Worm (Caenorhabditis elegans) whole organism, mixed stage, embryonic: ENCODE results near the gene set-17.

Source experiments
- M03D4.4 ChIP-seq: sonication (generic microtip); optimal IDR thresholded peaks from 2 replicates; lab custom pipeline; 2017; ENCODE audit warnings: mild to moderate bottlenecking, missing genetic modification characterization, missing compliant biosample characterization
- bed-3 ChIP-seq: fragments of 200-800 bp; sonication (Bioruptor generic); optimal IDR thresholded peaks from 3 replicates; lab custom pipeline; 2018; ENCODE audit warnings: mild to moderate bottlenecking, missing genetic modification characterization, moderate library complexity, missing compliant biosample characterization
- blmp-1 ChIP-seq: fragments of 150-350 bp; optimal IDR thresholded peaks from 2 replicates; lab custom pipeline; 2014; ENCODE audit warnings: missing biosample characterization, missing genetic modification characterization
- ceh-39 ChIP-seq: fragments of 150-350 bp; optimal IDR thresholded peaks from 2 replicates; lab custom pipeline; 2014; ENCODE audit warnings: missing biosample characterization, missing genetic modification characterization
- ceh-43 ChIP-seq: fragments of 200-800 bp; sonication (Bioruptor generic); optimal IDR thresholded peaks from 2 replicates; lab custom pipeline; 2018; ENCODE audit warnings: mild to moderate bottlenecking, missing genetic modification characterization, moderate library complexity, missing compliant biosample characterization
- ceh-83 ChIP-seq: fragments of 200-800 bp; sonication (Bioruptor generic); optimal IDR thresholded peaks from 2 replicates; lab custom pipeline; 2018; ENCODE audit warnings: mild to moderate bottlenecking, missing genetic modification characterization, missing compliant biosample characterization
- ces-1 ChIP-seq: fragments of 150-350 bp; optimal IDR thresholded peaks from 2 replicates; lab custom pipeline; 2014; ENCODE audit warnings: missing biosample characterization, missing genetic modification reagents, missing genetic modification characterization
- cnd-1 ChIP-seq: fragments of 200-800 bp; sonication (Bioruptor generic); optimal IDR thresholded peaks from 2 replicates; lab custom pipeline; 2018; ENCODE audit warnings: mild to moderate bottlenecking, missing genetic modification characterization, missing compliant biosample characterization
- elt-1 ChIP-seq: sonication (generic microtip); optimal IDR thresholded peaks from 2 replicates; lab custom pipeline; 2017; ENCODE audit warnings: missing genetic modification characterization, mild to moderate bottlenecking, missing compliant biosample characterization, antibody characterized with exemption, moderate library complexity, borderline replicate concordance; ENCODE audit not compliant: insufficient read depth
- elt-3 ChIP-seq: fragments of 150-350 bp; optimal IDR thresholded peaks from 2 replicates; lab custom pipeline; 2014; ENCODE audit warnings: missing biosample characterization, missing genetic modification characterization
- flh-1 ChIP-seq: fragments of 200-800 bp; sonication (Bioruptor generic); optimal IDR thresholded peaks from 2 replicates; lab custom pipeline; 2018; ENCODE audit warnings: mild to moderate bottlenecking, missing genetic modification characterization, moderate library complexity, missing compliant biosample characterization
- ham-2 ChIP-seq: fragments of 200-800 bp; sonication (Bioruptor generic); optimal IDR thresholded peaks from 2 replicates; lab custom pipeline; 2018; ENCODE audit warnings: mild to moderate bottlenecking, missing genetic modification characterization, missing compliant biosample characterization
- lin-13 ChIP-seq: fragments of 150-350 bp; optimal IDR thresholded peaks from 2 replicates; lab custom pipeline; 2014; ENCODE audit warnings: missing biosample characterization, missing genetic modification characterization
- lin-32 ChIP-seq: fragments of 200-800 bp; sonication (Bioruptor generic); optimal IDR thresholded peaks from 2 replicates; lab custom pipeline; 2018; ENCODE audit warnings: mild to moderate bottlenecking, missing genetic modification characterization, missing compliant biosample characterization
- lsy-2 ChIP-seq: fragments of 150-350 bp; optimal IDR thresholded peaks from 2 replicates; lab custom pipeline; 2014; ENCODE audit warnings: missing biosample characterization, missing genetic modification characterization
- mab-5 ChIP-seq: fragments of 150-350 bp; optimal IDR thresholded peaks from 2 replicates; lab custom pipeline; 2014; ENCODE audit warnings: missing biosample characterization, missing genetic modification characterization
- mep-1 ChIP-seq: fragments of 150-350 bp; optimal IDR thresholded peaks from 2 replicates; lab custom pipeline; 2017; ENCODE audit warnings: missing biosample characterization, missing genetic modification reagents, missing genetic modification characterization, inconsistent platforms
- mls-2 ChIP-seq: sonication (generic microtip); optimal IDR thresholded peaks from 2 replicates; lab custom pipeline; 2016; ENCODE audit warnings: mild to moderate bottlenecking, missing genetic modification characterization, moderate library complexity, missing compliant biosample characterization
- nhr-12 ChIP-seq: fragments of 150-350 bp; optimal IDR thresholded peaks from 2 replicates; lab custom pipeline; 2014; ENCODE audit warnings: missing biosample characterization, missing genetic modification characterization
- nhr-2 ChIP-seq: fragments of 150-350 bp; optimal IDR thresholded peaks from 2 replicates; lab custom pipeline; 2014; ENCODE audit warnings: missing biosample characterization, missing genetic modification characterization
- nhr-237 ChIP-seq: fragments of 150-350 bp; optimal IDR thresholded peaks from 2 replicates; lab custom pipeline; 2014; ENCODE audit warnings: missing biosample characterization, missing genetic modification characterization
- nhr-28 ChIP-seq: fragments of 150-350 bp; optimal IDR thresholded peaks from 2 replicates; lab custom pipeline; 2014; ENCODE audit warnings: missing biosample characterization, missing genetic modification characterization
- nhr-76 ChIP-seq: sonication (generic microtip); optimal IDR thresholded peaks from 2 replicates; lab custom pipeline; 2017; ENCODE audit warnings: missing biosample characterization, missing genetic modification characterization
- pha-4 ChIP-seq: fragments of 150-350 bp; optimal IDR thresholded peaks from 2 replicates; lab custom pipeline; 2018; ENCODE audit warnings: missing biosample characterization, missing genetic modification reagents, missing genetic modification characterization
- sem-2 ChIP-seq: fragments of 200-800 bp; sonication (Bioruptor generic); optimal IDR thresholded peaks from 2 replicates; lab custom pipeline; 2018; ENCODE audit warnings: mild to moderate bottlenecking, missing genetic modification characterization, missing compliant biosample characterization
- snpc-4 ChIP-seq: fragments of 150-350 bp; optimal IDR thresholded peaks from 2 replicates; lab custom pipeline; 2014; ENCODE audit warnings: missing biosample characterization, missing genetic modification characterization
- sptf-1 ChIP-seq: sonication (generic microtip); optimal IDR thresholded peaks from 2 replicates; lab custom pipeline; 2017; ENCODE audit warnings: mild to moderate bottlenecking, missing genetic modification characterization, moderate library complexity, missing compliant biosample characterization
- tbx-8 ChIP-seq: fragments of 200-800 bp; sonication (Bioruptor generic); optimal IDR thresholded peaks from 2 replicates; lab custom pipeline; 2018; ENCODE audit warnings: mild to moderate bottlenecking, missing genetic modification characterization, moderate library complexity, missing compliant biosample characterization
- unc-120 ChIP-seq: sonication (generic microtip); optimal IDR thresholded peaks from 2 replicates; lab custom pipeline; 2017; ENCODE audit warnings: missing genetic modification characterization, missing compliant biosample characterization; ENCODE audit not compliant: poor library complexity, severe bottlenecking
- unc-39 ChIP-seq: fragments of 150-350 bp; optimal IDR thresholded peaks from 2 replicates; lab custom pipeline; 2014; ENCODE audit warnings: missing biosample characterization, missing genetic modification characterization
- unc-62 ChIP-seq: fragments of 150-350 bp; optimal IDR thresholded peaks from 2 replicates; lab custom pipeline; 2014; ENCODE audit warnings: missing biosample characterization, missing genetic modification reagents, missing genetic modification characterization
- zip-8 ChIP-seq: fragments of 150-350 bp; optimal IDR thresholded peaks from 2 replicates; lab custom pipeline; 2014; ENCODE audit warnings: missing biosample characterization, missing genetic modification characterization
- ztf-11 ChIP-seq: fragments of 150-350 bp; optimal IDR thresholded peaks from 2 replicates; lab custom pipeline; 2014; ENCODE audit warnings: missing biosample characterization, missing genetic modification characterization

set-17 gene

ce11 chrII:8927253-8927791 lies 13.0 kb downstream of the set-17 start, which contains the start of gene cct-2:
TSS of gene cct-2 (plus strand) at chrII:8927741.
- TF ChIP-seq M03D4.4 (tag; lab: Kevin White, UChicago) (no peak), mep-1 (tag; lab: Kevin White, UChicago) (peak; percentile 22), nhr-28 (tag; lab: Kevin White, UChicago) (no peak), nhr-76 (tag; lab: Kevin White, UChicago) (no peak), ceh-83 (GFP tag; lab: Kevin White, UChicago) (no peak), ztf-11 (tag; lab: Kevin White, UChicago) (no peak), blmp-1 (tag; lab: Kevin White, UChicago) (no peak), elt-3 (tag; lab: Kevin White, UChicago) (no peak), tbx-8 (GFP tag; lab: Kevin White, UChicago) (no peak), nhr-12 (no peak), lin-13 (tag; lab: Kevin White, UChicago) (no peak), lsy-2 (tag; lab: Kevin White, UChicago) (peak; percentile 30), lin-32 (GFP tag; lab: Kevin White, UChicago) (no peak), snpc-4 (tag; lab: Kevin White, UChicago) (no peak), sptf-1 (tag; lab: Kevin White, UChicago) (no peak), ham-2 (GFP tag; lab: Kevin White, UChicago) (no peak), nhr-2 (tag; lab: Kevin White, UChicago) (no peak), unc-120 (tag; lab: Kevin White, UChicago) (no peak), unc-39 (tag; lab: Kevin White, UChicago) (no peak), unc-62 (GFP tag; lab: Kevin White, UChicago) (no peak), mab-5 (tag; lab: Kevin White, UChicago) (no peak), elt-1 (no peak), ceh-39 (tag; lab: Kevin White, UChicago) (no peak), flh-1 (GFP tag; lab: Kevin White, UChicago) (no peak), ces-1 (GFP tag; lab: Kevin White, UChicago) (peak; percentile 41), bed-3 (GFP tag; lab: Kevin White, UChicago) (no peak), cnd-1 (tag; lab: Kevin White, UChicago) (no peak), mls-2 (tag; lab: Kevin White, UChicago) (no peak), nhr-237 (peak; percentile 32), ceh-43 (no peak), pha-4 (tag; lab: Kevin White, UChicago) (peak; percentile 4)

ce11 chrII:8926451-8926850 lies 13.8 kb downstream of the set-17 start, which contains the start of gene B0457.2:
TSS of gene B0457.2 (minus strand) at chrII:8926551.
- no peak for TF ChIP-seq pha-4 (tag; lab: Kevin White, UChicago)
- TF ChIP-seq nhr-28 (tag; lab: Kevin White, UChicago): no peak
- TF ChIP-seq sem-2 (GFP tag; lab: Kevin White, UChicago): no peak
- TF ChIP-seq zip-8 (tag; lab: Kevin White, UChicago): no peak
- no peak for TF ChIP-seq ham-2 (GFP tag; lab: Kevin White, UChicago)
- TF ChIP-seq snpc-4 (tag; lab: Kevin White, UChicago): no peak
- TF ChIP-seq ztf-11 (tag; lab: Kevin White, UChicago): no peak
- TF ChIP-seq ceh-83 (GFP tag; lab: Kevin White, UChicago): no peak

ce11 chrII:8923187-8923586 lies 17.1 kb downstream of the set-17 start:
- TF ChIP-seq lin-13 (tag; lab: Kevin White, UChicago) (no peak), M03D4.4 (tag; lab: Kevin White, UChicago) (no peak), nhr-237 (no peak), zip-8 (tag; lab: Kevin White, UChicago) (no peak), lsy-2 (tag; lab: Kevin White, UChicago) (no peak), unc-39 (tag; lab: Kevin White, UChicago) (no peak), blmp-1 (tag; lab: Kevin White, UChicago) (no peak), ces-1 (GFP tag; lab: Kevin White, UChicago) (no peak), ham-2 (GFP tag; lab: Kevin White, UChicago) (no peak), bed-3 (GFP tag; lab: Kevin White, UChicago) (no peak), tbx-8 (GFP tag; lab: Kevin White, UChicago) (no peak), ceh-39 (tag; lab: Kevin White, UChicago) (no peak), mep-1 (tag; lab: Kevin White, UChicago) (no peak), ceh-43 (no peak), ceh-83 (GFP tag; lab: Kevin White, UChicago) (no peak), lin-32 (GFP tag; lab: Kevin White, UChicago) (no peak), mls-2 (tag; lab: Kevin White, UChicago) (no peak)
